Worm (Caenorhabditis elegans) whole organism, mixed stage, embryonic: Measurements from ENCODE around the gene F54D10.5.

Experiments used
- snpc-4 ChIP-seq: fragments of 150-350 bp; optimal IDR thresholded peaks from 2 replicates; lab custom pipeline; 2014; ENCODE audit warnings: missing biosample characterization, missing genetic modification characterization
- ztf-11 ChIP-seq: fragments of 150-350 bp; optimal IDR thresholded peaks from 2 replicates; lab custom pipeline; 2014; ENCODE audit warnings: missing biosample characterization, missing genetic modification characterization

- TF ChIP-seq ztf-11 (tag; lab: Kevin White, UChicago) (no peak), snpc-4 (tag; lab: Kevin White, UChicago) (no peak)
Observed at ce11 chrII:3832383-3832782, 24.4 kb upstream of the F54D10.5 start, which contains the start of gene F54D10.9.
